Worm (Caenorhabditis elegans): ENCODE data around the gene sre-37.

- TF ChIP-seq hlh-1 (tag; optimal IDR thresholded peaks at IDR 0.05): no peak
- TF ChIP-seq unc-62 (GFP tag; optimal IDR thresholded peaks at IDR 0.05): no peak
- no peak for TF ChIP-seq ztf-11 (tag; optimal IDR thresholded peaks at IDR 0.05)
Measured at ce11 chrII:12508650-12509049, 43.0 kb downstream of the sre-37 start, which contains the start of gene srh-67.

Data from whole organism, mixed stage, embryonic.